Fruit fly (Drosophila melanogaster) whole organism, adult: ENCODE data around the gene CG5445.

ENCODE experiments used
- CG11617 ChIP-seq: fragments of 200-800 bp; sonication (Bioruptor generic); optimal IDR thresholded peaks from 2 replicates; lab custom pipeline; 2017; ENCODE audit warnings: mild to moderate bottlenecking, missing biosample characterization, missing genetic modification reagents, missing genetic modification characterization
- CG14711 ChIP-seq: fragments of 200-800 bp; sonication (Bioruptor generic); optimal IDR thresholded peaks from 2 replicates; lab custom pipeline; 2018; ENCODE audit warnings: missing biosample characterization, mild to moderate bottlenecking, missing genetic modification characterization, moderate library complexity
- CG1620 ChIP-seq: fragments of 200-800 bp; sonication (Bioruptor generic); optimal IDR thresholded peaks from 2 replicates; lab custom pipeline; 2016; ENCODE audit warnings: missing biosample characterization, missing genetic modification characterization
- CG33017 ChIP-seq: fragments of 200-800 bp; sonication (Bioruptor generic); optimal IDR thresholded peaks from 2 replicates; lab custom pipeline; 2018; ENCODE audit warnings: missing biosample characterization, mild to moderate bottlenecking, missing genetic modification characterization, moderate library complexity
- CG7045 ChIP-seq: fragments of 200-800 bp; sonication (Bioruptor generic); optimal IDR thresholded peaks from 2 replicates; lab custom pipeline; 2017; ENCODE audit warnings: missing biosample characterization, mild to moderate bottlenecking, missing genetic modification characterization
- CG7101 ChIP-seq: fragments of 200-800 bp; sonication (Bioruptor generic); optimal IDR thresholded peaks from 2 replicates; lab custom pipeline; 2018; ENCODE audit warnings: missing biosample characterization, mild to moderate bottlenecking, missing genetic modification characterization, moderate library complexity
- Hr96 ChIP-seq: fragments of 200-800 bp; sonication (Bioruptor generic); optimal IDR thresholded peaks from 2 replicates; lab custom pipeline; 2016; ENCODE audit warnings: missing biosample characterization, missing genetic modification characterization
- Mnt ChIP-seq: fragments of 200-800 bp; sonication (Bioruptor generic); optimal IDR thresholded peaks from 2 replicates; lab custom pipeline; 2016; ENCODE audit warnings: missing biosample characterization, mild to moderate bottlenecking, missing genetic modification characterization
- bab1 ChIP-seq: fragments of 200-800 bp; sonication (Bioruptor generic); optimal IDR thresholded peaks from 3 replicates; lab custom pipeline; 2019; ENCODE audit warnings: missing biosample characterization, mild to moderate bottlenecking, missing genetic modification characterization, moderate library complexity
- cic ChIP-seq: fragments of 200-800 bp; sonication (Bioruptor generic); optimal IDR thresholded peaks from 2 replicates; lab custom pipeline; 2017; ENCODE audit warnings: missing biosample characterization, mild to moderate bottlenecking, missing genetic modification characterization, moderate library complexity
- cnc ChIP-seq, 2 experiments: fragments of >200 bp; optimal IDR thresholded peaks; 2 replicates each; lab custom pipeline; 2017
- kay ChIP-seq: fragments of 200-800 bp; sonication (Bioruptor generic); peaks from one replicate; lab custom pipeline; 2016; ENCODE audit warnings: missing biosample characterization, missing genetic modification characterization, borderline replicate concordance
- pad ChIP-seq: fragments of 200-800 bp; sonication (Bioruptor generic); optimal IDR thresholded peaks from 3 replicates; lab custom pipeline; 2017; ENCODE audit warnings: missing biosample characterization, missing genetic modification characterization, mild to moderate bottlenecking, moderate library complexity, missing genetic modification reagents
- toe ChIP-seq: fragments of 200-800 bp; sonication (Bioruptor generic); optimal IDR thresholded peaks from 2 replicates; lab custom pipeline; 2016; ENCODE audit warnings: missing biosample characterization, missing genetic modification characterization

DNA sequence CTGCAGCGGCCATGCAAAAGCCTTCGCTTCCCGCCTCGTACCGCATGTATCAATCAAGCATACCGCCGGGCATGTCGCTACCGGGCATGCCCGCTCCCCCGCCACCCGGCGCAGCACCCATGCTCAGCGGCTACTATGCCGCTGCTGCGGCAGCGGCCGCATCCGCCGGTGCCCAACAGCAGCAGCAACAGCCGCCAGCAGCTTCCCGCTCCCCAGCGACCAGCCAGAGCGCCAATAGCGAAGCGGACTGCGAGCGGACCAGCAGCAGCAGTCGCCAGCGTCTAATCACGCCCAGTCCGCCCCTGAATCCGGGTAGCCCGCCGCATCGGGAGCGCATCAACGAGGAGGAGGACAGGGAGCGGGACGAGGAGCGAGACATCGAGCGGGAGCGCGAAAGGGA lies 40.6 kb downstream of the CG5445 start:
- TF ChIP-seq bab1 (no peak), CG7101 (tag; lab: Kevin White, UChicago) (no peak), pad (GFP tag; lab: Kevin White, UChicago) (no peak), CG14711 (no peak), toe (GFP tag; lab: Kevin White, UChicago) (no peak), kay (GFP tag; lab: Kevin White, UChicago) (no peak), cic (GFP tag; lab: Kevin White, UChicago) (no peak), Hr96 (GFP tag; lab: Kevin White, UChicago) (no peak), cnc (optimal IDR thresholded peaks at IDR 0.05; lab: Kevin White, UChicago) (no peak), CG1620 (no peak), CG7045 (GFP tag; lab: Kevin White, UChicago) (no peak), CG11617 (no peak), Mnt (GFP tag; lab: Kevin White, UChicago) (no peak), CG33017 (tag; lab: Kevin White, UChicago) (no peak)
